Worm (Caenorhabditis elegans) whole organism, L4/young adult: ENCODE results near the gene fbxb-61.

Experiments
- W03F9.2 ChIP-seq: fragments of 150-350 bp; optimal IDR thresholded peaks from 2 replicates; lab custom pipeline; 2014; ENCODE audit warnings: missing biosample characterization, missing genetic modification characterization
- dao-5 ChIP-seq: sonication (generic microtip); optimal IDR thresholded peaks from 2 replicates; lab custom pipeline; 2016; ENCODE audit warnings: missing genotype, missing genetic modification characterization, moderate library complexity, missing compliant biosample characterization
- him-1 ChIP-seq: sonication (generic microtip); optimal IDR thresholded peaks from 2 replicates; lab custom pipeline; 2016; ENCODE audit warnings: missing genotype, missing genetic modification reagents, missing genetic modification characterization, missing compliant biosample characterization

Gene fbxb-61

DNA sequence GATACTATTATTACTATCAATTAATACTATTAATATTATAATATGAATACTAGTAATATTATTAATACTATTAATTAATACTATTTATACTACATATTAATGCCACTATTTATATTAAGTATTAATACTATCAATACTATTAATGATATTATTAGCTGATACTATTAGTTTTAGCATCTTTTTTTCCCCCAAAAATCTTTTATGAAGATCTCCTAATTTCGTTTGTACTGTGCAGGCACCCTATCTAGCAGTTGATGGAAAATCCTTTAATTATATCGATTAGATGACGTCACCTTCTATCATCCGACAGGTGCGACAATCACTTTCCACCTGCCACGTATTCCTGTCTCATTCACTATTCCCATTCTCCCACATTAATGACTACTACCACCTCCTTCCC lies 25.3 kb downstream of the fbxb-61 start, which contains the start of gene fbxb-65:
Gene fbxb-65 (plus strand): TSS at position 301 of the 400 bp plus-strand sequence.
- TF ChIP-seq W03F9.2 (tag; lab: Kevin White, UChicago) (no peak), him-1 (tag; lab: Kevin White, UChicago) (no peak), dao-5 (tag; lab: Kevin White, UChicago) (no peak)

DNA sequence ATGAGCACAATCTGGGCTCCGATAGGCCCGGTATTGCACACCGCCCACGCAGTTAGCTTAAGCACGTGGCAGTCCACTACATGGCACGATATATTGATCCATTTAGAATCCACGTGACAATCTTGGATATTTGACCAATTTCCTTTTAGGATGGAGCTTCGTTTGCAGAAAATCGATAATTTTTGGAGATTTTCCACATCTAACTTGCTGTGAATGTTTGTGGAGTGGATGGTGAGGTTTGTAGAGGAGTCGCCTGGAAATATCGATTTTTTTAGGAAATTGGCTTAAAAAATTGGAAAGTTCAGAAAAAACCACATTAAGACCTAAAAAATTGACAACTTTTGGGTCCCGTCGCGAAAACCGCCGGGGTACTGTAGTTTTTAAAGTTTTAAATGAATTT lies 33.4 kb downstream of the fbxb-61 start:
- TF ChIP-seq dao-5 (tag; lab: Kevin White, UChicago) (no peak), him-1 (tag; lab: Kevin White, UChicago) (no peak)

ce11 chrV:19351944-19352343 lies 48.0 kb downstream of the fbxb-61 start:
- TF ChIP-seq dao-5 (tag; lab: Kevin White, UChicago) = no peak
- TF ChIP-seq W03F9.2 (tag; lab: Kevin White, UChicago) = no peak
- no peak for TF ChIP-seq him-1 (tag; lab: Kevin White, UChicago)

DNA sequence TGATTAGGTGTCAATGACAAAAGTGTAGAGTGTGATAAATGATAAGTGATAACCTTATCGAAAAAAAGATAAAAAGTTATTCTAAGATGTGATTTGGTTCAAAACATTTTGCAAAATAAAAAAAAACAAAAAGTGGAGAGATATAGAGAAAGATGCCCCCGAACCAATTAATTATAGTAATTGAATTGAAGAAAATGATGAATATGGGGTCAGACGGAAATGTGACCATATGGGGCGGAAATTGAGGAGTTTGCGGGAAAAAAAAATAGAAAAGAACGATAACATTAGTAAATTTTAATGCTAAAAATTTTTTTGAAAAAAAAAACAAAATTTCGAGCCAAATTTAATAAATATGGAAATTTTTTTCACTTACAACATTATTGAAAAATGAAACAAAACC lies 50.6 kb downstream of the fbxb-61 start:
- TF ChIP-seq him-1 (tag; lab: Kevin White, UChicago) (no peak), dao-5 (tag; lab: Kevin White, UChicago) (no peak), W03F9.2 (tag; lab: Kevin White, UChicago) (no peak)
